Fruit fly (Drosophila melanogaster): ENCODE data around the gene CG6168.
A peak's percentile ranks its signal among the peaks of the same experiment; 100 is the strongest.

CG6168 gene

dm6 chr3L:11355429-11356327 lies 34.2 kb upstream of the CG6168 start:
- no peak for TF ChIP-seq pan (optimal IDR thresholded peaks at IDR 0.05)
- TF ChIP-seq Dll (optimal IDR thresholded peaks at IDR 0.05), result no peak
- no peak for TF ChIP-seq psq (optimal IDR thresholded peaks at IDR 0.05)
- no peak for TF ChIP-seq EcR (GFP tag; optimal IDR thresholded peaks at IDR 0.05)
- no peak for TF ChIP-seq usp (GFP tag; optimal IDR thresholded peaks at IDR 0.05)
- no peak for TF ChIP-seq CG8478 (optimal IDR thresholded peaks at IDR 0.05)

DNA sequence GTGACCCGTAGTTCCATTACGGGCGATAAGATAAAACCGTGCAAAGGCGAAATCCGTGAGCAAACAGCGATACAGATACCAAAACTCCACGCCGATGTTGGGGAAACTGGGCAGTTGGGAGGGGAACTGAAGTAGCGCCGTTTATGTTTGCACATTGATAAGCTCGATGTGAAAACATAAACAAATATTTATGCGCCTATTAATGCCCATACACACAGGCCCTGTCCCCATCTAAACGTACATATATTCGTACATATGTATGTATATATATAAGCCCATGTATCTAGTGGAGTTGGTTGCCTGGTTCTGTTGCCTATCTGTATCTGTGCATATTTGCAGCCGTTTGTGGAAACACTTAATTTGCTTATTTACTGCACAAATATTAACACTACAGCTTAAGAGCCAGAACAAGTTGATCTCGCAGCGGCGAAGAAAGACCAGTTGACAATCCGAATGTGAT lies 32.8 kb upstream of the CG6168 start:
- no peak for TF ChIP-seq CG8478 (optimal IDR thresholded peaks at IDR 0.05)
- TF ChIP-seq EcR (GFP tag; optimal IDR thresholded peaks at IDR 0.05), result peak in 1 of 2 experiments; percentile 9
- no peak for TF ChIP-seq Dll (optimal IDR thresholded peaks at IDR 0.05)
- TF ChIP-seq usp (GFP tag; optimal IDR thresholded peaks at IDR 0.05), result no peak
- no peak for TF ChIP-seq psq (optimal IDR thresholded peaks at IDR 0.05)
- no peak for TF ChIP-seq pan (optimal IDR thresholded peaks at IDR 0.05)

dm6 chr3L:11353002-11353401 lies 31.5 kb upstream of the CG6168 start:
- TF ChIP-seq psq (optimal IDR thresholded peaks at IDR 0.05) (no peak), Dll (optimal IDR thresholded peaks at IDR 0.05) (no peak), pan (optimal IDR thresholded peaks at IDR 0.05) (no peak), usp (GFP tag; optimal IDR thresholded peaks at IDR 0.05) (no peak)

- TF ChIP-seq pan (optimal IDR thresholded peaks at IDR 0.05) (no peak), Dll (optimal IDR thresholded peaks at IDR 0.05) (no peak), EcR (GFP tag; optimal IDR thresholded peaks at IDR 0.05) (no peak), usp (GFP tag; optimal IDR thresholded peaks at IDR 0.05) (no peak), CG8478 (optimal IDR thresholded peaks at IDR 0.05) (no peak), psq (optimal IDR thresholded peaks at IDR 0.05) (no peak)
These were observed 30.2 kb upstream of the CG6168 start for dm6 chr3L:11351715-11352114.

DNA sequence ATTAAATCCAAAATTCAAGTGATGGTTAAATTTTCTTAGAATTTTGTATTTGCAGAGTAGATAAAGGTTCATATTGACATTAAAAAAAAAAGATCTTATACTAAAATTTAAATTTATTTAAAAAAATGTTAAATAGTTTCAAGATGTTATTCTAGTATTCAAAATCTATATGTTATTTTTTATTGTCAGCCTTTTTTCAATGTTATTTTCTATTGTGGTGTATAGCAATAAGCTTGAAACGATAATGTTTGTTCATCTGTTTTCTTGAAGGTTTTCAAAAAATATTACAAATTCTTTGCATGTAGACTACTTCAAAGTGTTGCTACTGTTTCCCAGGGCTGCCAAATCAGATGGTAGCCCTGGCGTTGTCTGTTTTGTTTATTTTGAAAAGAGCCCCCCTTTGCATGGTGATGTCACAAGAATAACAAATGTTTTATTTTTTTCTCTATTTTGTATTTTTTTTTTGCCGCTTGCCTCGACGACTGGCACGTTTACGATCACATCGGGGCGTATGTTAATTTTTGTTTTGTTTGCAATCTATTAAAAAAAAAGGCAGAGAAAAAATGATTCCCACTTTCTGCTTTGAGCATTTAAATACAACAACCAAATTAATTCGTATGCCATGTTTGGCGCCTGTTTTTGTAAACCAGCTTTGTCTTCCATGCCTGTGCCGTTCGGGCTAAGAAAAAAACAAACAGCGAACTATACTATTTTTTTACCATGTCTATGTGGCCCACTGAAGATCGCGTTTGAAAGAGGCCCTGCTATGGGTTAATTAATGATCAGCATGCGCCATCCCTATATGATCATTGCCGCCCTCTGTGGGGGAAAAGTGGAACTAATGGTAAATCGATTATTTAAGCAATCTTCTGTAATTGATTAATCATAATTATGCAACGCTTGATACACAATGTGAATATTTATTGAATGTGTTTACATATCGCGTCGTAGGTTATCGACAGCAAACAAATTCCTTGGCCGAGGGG lies 29.5 kb upstream of the CG6168 start:
- TF ChIP-seq Dll (optimal IDR thresholded peaks at IDR 0.05), result no peak
- TF ChIP-seq CG8478 (optimal IDR thresholded peaks at IDR 0.05), result no peak
- TF ChIP-seq pan (optimal IDR thresholded peaks at IDR 0.05), result no peak
- no peak for TF ChIP-seq psq (optimal IDR thresholded peaks at IDR 0.05)
- TF ChIP-seq EcR (GFP tag; optimal IDR thresholded peaks at IDR 0.05), result no peak
- no peak for TF ChIP-seq usp (GFP tag; optimal IDR thresholded peaks at IDR 0.05)

- no peak for TF ChIP-seq Dll (optimal IDR thresholded peaks at IDR 0.05)
- TF ChIP-seq usp (GFP tag; optimal IDR thresholded peaks at IDR 0.05), result no peak
- no peak for TF ChIP-seq psq (optimal IDR thresholded peaks at IDR 0.05)
- no peak for TF ChIP-seq EcR (GFP tag; optimal IDR thresholded peaks at IDR 0.05)
- no peak for TF ChIP-seq pan (optimal IDR thresholded peaks at IDR 0.05)
- no peak for TF ChIP-seq CG8478 (optimal IDR thresholded peaks at IDR 0.05)
These were observed 28.4 kb upstream of the CG6168 start for dm6 chr3L:11349908-11350405.

- TF ChIP-seq psq (optimal IDR thresholded peaks at IDR 0.05), result no peak
- TF ChIP-seq pan (optimal IDR thresholded peaks at IDR 0.05), result no peak
- TF ChIP-seq usp (GFP tag; optimal IDR thresholded peaks at IDR 0.05), result no peak
- no peak for TF ChIP-seq CG8478 (optimal IDR thresholded peaks at IDR 0.05)
- no peak for TF ChIP-seq EcR (GFP tag; optimal IDR thresholded peaks at IDR 0.05)
- no peak for TF ChIP-seq Dll (optimal IDR thresholded peaks at IDR 0.05)
These were observed 27.7 kb upstream of the CG6168 start for dm6 chr3L:11348971-11349907.

- no peak for TF ChIP-seq pan (optimal IDR thresholded peaks at IDR 0.05)
- no peak for TF ChIP-seq psq (optimal IDR thresholded peaks at IDR 0.05)
- no peak for TF ChIP-seq EcR (GFP tag; optimal IDR thresholded peaks at IDR 0.05)
- TF ChIP-seq CG8478 (optimal IDR thresholded peaks at IDR 0.05), result no peak
- no peak for TF ChIP-seq Dll (optimal IDR thresholded peaks at IDR 0.05)
- no peak for TF ChIP-seq usp (GFP tag; optimal IDR thresholded peaks at IDR 0.05)
These were observed 25.5 kb upstream of the CG6168 start for dm6 chr3L:11346980-11347379.

- TF ChIP-seq CG8478 (optimal IDR thresholded peaks at IDR 0.05) (no peak), psq (optimal IDR thresholded peaks at IDR 0.05) (no peak), EcR (GFP tag; optimal IDR thresholded peaks at IDR 0.05) (no peak), pan (optimal IDR thresholded peaks at IDR 0.05) (no peak), Dll (optimal IDR thresholded peaks at IDR 0.05) (no peak), usp (GFP tag; optimal IDR thresholded peaks at IDR 0.05) (no peak)
These were observed 24.0 kb upstream of the CG6168 start for dm6 chr3L:11345536-11345935.

DNA sequence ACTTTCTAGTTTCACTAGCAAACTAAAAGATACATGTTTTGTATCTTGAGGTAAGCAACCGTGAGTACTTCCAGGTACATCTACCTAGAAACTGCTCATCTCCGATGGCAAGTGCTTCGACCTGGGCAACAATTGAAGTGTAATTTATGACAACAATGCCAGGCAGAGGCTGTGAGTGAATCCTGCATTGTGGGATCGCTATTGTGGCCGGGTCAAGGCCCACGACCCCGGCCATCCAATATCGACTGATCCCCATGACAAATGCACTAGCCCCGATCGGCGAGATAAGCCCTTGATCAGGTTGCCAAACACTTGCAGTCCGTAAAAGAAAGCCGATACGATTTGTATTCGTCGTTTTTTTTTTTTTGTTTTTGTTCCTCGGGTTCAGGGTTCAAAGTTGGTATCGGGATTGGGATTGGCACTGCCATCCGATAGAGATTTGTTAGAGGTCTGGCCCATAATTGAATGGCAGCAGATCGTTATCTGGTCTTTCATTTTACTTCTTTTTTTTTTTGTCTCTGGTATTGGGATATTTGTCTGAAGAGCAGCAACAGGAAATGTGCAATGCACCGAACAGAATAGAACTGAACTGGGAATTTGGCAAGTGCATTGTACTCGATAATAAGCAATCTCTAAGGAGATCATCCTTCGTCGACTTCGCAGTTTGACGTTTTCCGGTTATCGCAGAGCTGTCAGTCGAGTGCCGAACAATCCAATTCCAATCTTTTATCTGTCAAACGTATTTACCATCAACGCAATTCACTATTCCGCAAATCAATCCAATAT lies 23.2 kb upstream of the CG6168 start:
- TF ChIP-seq psq (optimal IDR thresholded peaks at IDR 0.05) (no peak), Dll (optimal IDR thresholded peaks at IDR 0.05) (no peak)

All from whole organism.